Worm (Caenorhabditis elegans) whole organism, L2 larva: ENCODE measurements around the gene best-12.

Experiments
- C34F6.9 ChIP-seq: fragments of 150-350 bp; optimal IDR thresholded peaks from 2 replicates; lab custom pipeline; 2014; ENCODE audit warnings: missing biosample characterization, missing genetic modification characterization
- R02D3.7 ChIP-seq: fragments of 150-350 bp; optimal IDR thresholded peaks from 2 replicates; lab custom pipeline; 2014; ENCODE audit warnings: missing biosample characterization, missing genetic modification characterization
- Y55F3AM.14 ChIP-seq: fragments of 200-800 bp; sonication (Bioruptor generic); optimal IDR thresholded peaks from 2 replicates; lab custom pipeline; 2018; ENCODE audit warnings: mild to moderate bottlenecking, missing genetic modification characterization, missing compliant biosample characterization
- alr-1 ChIP-seq: fragments of 150-350 bp; optimal IDR thresholded peaks from 2 replicates; lab custom pipeline; 2014; ENCODE audit warnings: missing biosample characterization, missing genetic modification characterization
- aly-2 ChIP-seq: fragments of 150-350 bp; optimal IDR thresholded peaks from 2 replicates; lab custom pipeline; 2014; ENCODE audit warnings: missing biosample characterization, missing genetic modification characterization
- ama-1 ChIP-seq: fragments of 150-350 bp; optimal IDR thresholded peaks from 2 replicates; lab custom pipeline; 2018; ENCODE audit warnings: inconsistent platforms
- ceh-16 ChIP-seq: fragments of 150-350 bp; optimal IDR thresholded peaks from 2 replicates; lab custom pipeline; 2014; ENCODE audit warnings: missing biosample characterization, missing genetic modification characterization
- ceh-82 ChIP-seq: fragments of 150-350 bp; optimal IDR thresholded peaks from 2 replicates; lab custom pipeline; 2014; ENCODE audit warnings: missing biosample characterization, missing genetic modification characterization
- crh-2 ChIP-seq: sonication (generic microtip); optimal IDR thresholded peaks from 2 replicates; lab custom pipeline; 2017; ENCODE audit warnings: missing biosample characterization, missing genetic modification characterization
- dmd-4 ChIP-seq: sonication (generic microtip); optimal IDR thresholded peaks from 2 replicates; lab custom pipeline; 2017; ENCODE audit warnings: missing biosample characterization, missing genetic modification characterization
- elt-3 ChIP-seq: sonication (generic microtip); optimal IDR thresholded peaks from 2 replicates; lab custom pipeline; 2017; ENCODE audit warnings: missing biosample characterization, missing genetic modification characterization
- gmeb-1 ChIP-seq: fragments of 150-350 bp; optimal IDR thresholded peaks from 2 replicates; lab custom pipeline; 2014; ENCODE audit warnings: missing biosample characterization, missing genetic modification characterization
- lin-13 ChIP-seq: fragments of 150-350 bp; optimal IDR thresholded peaks from 2 replicates; lab custom pipeline; 2014; ENCODE audit warnings: missing biosample characterization, missing genetic modification reagents, missing genetic modification characterization
- lsy-2 ChIP-seq, 2 experiments: fragments of 150-350 bp in 1 of 2; sonication (generic microtip) in 1 of 2; optimal IDR thresholded peaks; 2 replicates each; lab custom pipeline; 2014 to 2017; ENCODE audit warnings: missing biosample characterization in 2 of 2, missing genetic modification characterization in 2 of 2
- mab-5 ChIP-seq: fragments of 150-350 bp; optimal IDR thresholded peaks from 2 replicates; lab custom pipeline; 2014; ENCODE audit warnings: missing biosample characterization, missing genetic modification characterization
- mbf-1 ChIP-seq: sonication (generic microtip); optimal IDR thresholded peaks from 2 replicates; lab custom pipeline; 2017; ENCODE audit warnings: missing biosample characterization, missing genetic modification characterization
- mdl-1 ChIP-seq, 2 experiments: fragments of 150-350 bp in 1 of 2; sonication (generic microtip) in 1 of 2; optimal IDR thresholded peaks; 2 replicates each; lab custom pipeline; 2017; ENCODE audit warnings: missing biosample characterization in 2 of 2, missing genetic modification characterization in 2 of 2
- nhr-10 ChIP-seq: sonication (generic microtip); optimal IDR thresholded peaks from 2 replicates; lab custom pipeline; 2017; ENCODE audit warnings: missing biosample characterization, missing genetic modification characterization
- nhr-11 ChIP-seq: fragments of 150-350 bp; optimal IDR thresholded peaks from 2 replicates; lab custom pipeline; 2014; ENCODE audit warnings: missing biosample characterization, missing genetic modification characterization
- nhr-12 ChIP-seq: fragments of 150-350 bp; optimal IDR thresholded peaks from 2 replicates; lab custom pipeline; 2014; ENCODE audit warnings: missing biosample characterization, missing genetic modification characterization
- nhr-129 ChIP-seq: fragments of 150-350 bp; optimal IDR thresholded peaks from 2 replicates; lab custom pipeline; 2014; ENCODE audit warnings: missing biosample characterization, missing genetic modification characterization
- nhr-21 ChIP-seq: fragments of 150-350 bp; optimal IDR thresholded peaks from 2 replicates; lab custom pipeline; 2014; ENCODE audit warnings: missing biosample characterization, missing genetic modification characterization
- nhr-23 ChIP-seq: fragments of 150-350 bp; optimal IDR thresholded peaks from 2 replicates; lab custom pipeline; 2014; ENCODE audit warnings: missing biosample characterization, missing genetic modification reagents, missing genetic modification characterization
- nhr-237 ChIP-seq: fragments of 150-350 bp; optimal IDR thresholded peaks from 2 replicates; lab custom pipeline; 2014; ENCODE audit warnings: missing biosample characterization, missing genetic modification characterization
- nhr-25 ChIP-seq: fragments of 150-350 bp; sonication (generic microtip); optimal IDR thresholded peaks from 3 replicates; lab custom pipeline; 2014; ENCODE audit warnings: missing biosample characterization, missing genetic modification characterization
- nhr-6 ChIP-seq: fragments of 150-350 bp; optimal IDR thresholded peaks from 2 replicates; lab custom pipeline; 2014; ENCODE audit warnings: missing biosample characterization, missing genetic modification characterization
- nhr-77 ChIP-seq: fragments of 150-350 bp; optimal IDR thresholded peaks from 2 replicates; lab custom pipeline; 2014; ENCODE audit warnings: missing biosample characterization, missing genetic modification characterization
- peb-1 ChIP-seq: fragments of 150-350 bp; optimal IDR thresholded peaks from 2 replicates; lab custom pipeline; 2014; ENCODE audit warnings: missing biosample characterization, missing genetic modification characterization
- sem-4 ChIP-seq: fragments of 150-350 bp; optimal IDR thresholded peaks from 2 replicates; lab custom pipeline; 2014; ENCODE audit warnings: missing biosample characterization, missing genetic modification reagents, missing genetic modification characterization
- skn-1 ChIP-seq: sonication (generic microtip); optimal IDR thresholded peaks from 2 replicates; lab custom pipeline; 2017; ENCODE audit warnings: missing biosample characterization, missing genetic modification characterization
- sma-3 ChIP-seq: sonication (generic microtip); optimal IDR thresholded peaks from 2 replicates; lab custom pipeline; 2016; ENCODE audit warnings: missing genetic modification reagents, missing genetic modification characterization, missing compliant biosample characterization
- sma-9 ChIP-seq, 2 experiments: fragments of 150-350 bp in 1 of 2; sonication (generic microtip) in 1 of 2; optimal IDR thresholded peaks; 2 replicates each; lab custom pipeline; 2014 to 2016; ENCODE audit warnings: missing genetic modification characterization in 2 of 2, mild to moderate bottlenecking in 1 of 2, missing biosample characterization in 1 of 2, missing compliant biosample characterization in 1 of 2, missing genetic modification reagents in 1 of 2, moderate library complexity in 1 of 2
- snpc-4 ChIP-seq: fragments of 150-350 bp; optimal IDR thresholded peaks from 2 replicates; lab custom pipeline; 2014; ENCODE audit warnings: missing biosample characterization, missing genetic modification characterization
- unc-39 ChIP-seq: fragments of 150-350 bp; optimal IDR thresholded peaks from 2 replicates; lab custom pipeline; 2014; ENCODE audit warnings: missing biosample characterization, missing genetic modification characterization
- unc-55 ChIP-seq: fragments of 150-350 bp; sonication (generic microtip); optimal IDR thresholded peaks from 3 replicates; lab custom pipeline; 2014; ENCODE audit warnings: missing biosample characterization, missing genetic modification reagents, missing genetic modification characterization
- unc-62 ChIP-seq: fragments of 150-350 bp; optimal IDR thresholded peaks from 2 replicates; lab custom pipeline; 2014; ENCODE audit warnings: missing biosample characterization, missing genetic modification reagents, missing genetic modification characterization
- ztf-1 ChIP-seq: fragments of 200-800 bp; sonication (Bioruptor generic); conservative IDR thresholded peaks from 2 replicates; pipeline ENCODE4 v1.3.6; 2022; ENCODE audit warnings: missing genetic modification characterization, missing compliant biosample characterization
- ztf-11 ChIP-seq: sonication (generic microtip); optimal IDR thresholded peaks from 2 replicates; lab custom pipeline; 2017; ENCODE audit warnings: missing biosample characterization, missing genetic modification characterization

The best-12 gene

ce11 chrV:16016977-16017376 lies 32.3 kb upstream of the best-12 start:
- TF ChIP-seq sma-3 (GFP tag; lab: Kevin White, UChicago) (no peak), unc-62 (GFP tag; lab: Kevin White, UChicago) (no peak), ztf-11 (no peak), nhr-12 (tag; lab: Kevin White, UChicago) (no peak), sma-9 (GFP tag; optimal IDR thresholded peaks at IDR 0.05; lab: Kevin White, UChicago) (no peak), sma-9 (tag; optimal IDR thresholded peaks at IDR 0.05; lab: Kevin White, UChicago) (no peak), snpc-4 (no peak), ama-1 (lab: Kevin White, UChicago) (no peak), C34F6.9 (tag; lab: Kevin White, UChicago) (no peak), dmd-4 (tag; lab: Kevin White, UChicago) (no peak), nhr-77 (no peak), gmeb-1 (no peak), nhr-129 (tag; lab: Kevin White, UChicago) (no peak), nhr-25 (no peak), aly-2 (no peak)

ce11 chrV:16017671-16018070 lies 31.6 kb upstream of the best-12 start, which contains the start of gene srx-43:
Gene srx-43 (plus strand): TSS chrV:16017971.
- no peak for TF ChIP-seq nhr-77
- TF ChIP-seq elt-3: no peak
- TF ChIP-seq sma-3 (GFP tag; lab: Kevin White, UChicago): no peak
- TF ChIP-seq lsy-2 (tag; optimal IDR thresholded peaks at IDR 0.05; lab: Kevin White, UChicago): no peak
- TF ChIP-seq alr-1: no peak
- TF ChIP-seq Y55F3AM.14 (GFP tag; lab: Kevin White, UChicago): no peak
- no peak for TF ChIP-seq nhr-23
- no peak for TF ChIP-seq nhr-6 (tag; lab: Kevin White, UChicago)
- no peak for TF ChIP-seq peb-1
- TF ChIP-seq ceh-82 (tag; lab: Kevin White, UChicago): no peak
- TF ChIP-seq sma-9 (GFP tag; optimal IDR thresholded peaks at IDR 0.05; lab: Kevin White, UChicago): no peak
- no peak for TF ChIP-seq sma-9 (tag; optimal IDR thresholded peaks at IDR 0.05; lab: Kevin White, UChicago)
- TF ChIP-seq unc-39 (tag; lab: Kevin White, UChicago): no peak
- TF ChIP-seq ztf-1 (GFP tag; lab: Robert Waterston, UW): no peak

ce11 chrV:16020042-16020441 lies 29.2 kb upstream of the best-12 start, which contains the start of gene srx-44:
Gene srx-44 (plus strand): TSS chrV:16020342.
- TF ChIP-seq Y55F3AM.14 (GFP tag; lab: Kevin White, UChicago) (no peak), nhr-25 (no peak), snpc-4 (no peak), nhr-237 (tag; lab: Kevin White, UChicago) (no peak), C34F6.9 (tag; lab: Kevin White, UChicago) (no peak), ztf-11 (no peak), nhr-21 (tag; lab: Kevin White, UChicago) (no peak), mab-5 (tag; lab: Kevin White, UChicago) (no peak), nhr-77 (no peak)

ce11 chrV:16022600-16022999 lies 26.7 kb upstream of the best-12 start:
- TF ChIP-seq sem-4: no peak
- peak; percentile 87 for TF ChIP-seq gmeb-1
- TF ChIP-seq crh-2 (tag; lab: Kevin White, UChicago): peak; percentile 42
- peak; percentile 31 for TF ChIP-seq snpc-4
- TF ChIP-seq nhr-11 (tag; lab: Kevin White, UChicago): no peak
- TF ChIP-seq sma-3 (GFP tag; lab: Kevin White, UChicago): peak; percentile 52
- no peak for TF ChIP-seq ceh-16
- no peak for TF ChIP-seq mbf-1 (tag; lab: Kevin White, UChicago)
- no peak for TF ChIP-seq mab-5 (tag; lab: Kevin White, UChicago)
- TF ChIP-seq unc-55 (GFP tag; lab: Kevin White, UChicago): peak; percentile 41
- peak; percentile 32 for TF ChIP-seq sma-9 (GFP tag; optimal IDR thresholded peaks at IDR 0.05; lab: Kevin White, UChicago)
- TF ChIP-seq sma-9 (tag; optimal IDR thresholded peaks at IDR 0.05; lab: Kevin White, UChicago): no peak
- peak; percentile 2 for TF ChIP-seq C34F6.9 (tag; lab: Kevin White, UChicago)
- TF ChIP-seq R02D3.7 (tag; lab: Kevin White, UChicago): no peak
- TF ChIP-seq nhr-129 (tag; lab: Kevin White, UChicago): peak; percentile 12
- peak; percentile 4 for TF ChIP-seq lin-13 (GFP tag; lab: Kevin White, UChicago)

ce11 chrV:16023051-16023450 lies 26.2 kb upstream of the best-12 start, which contains the start of gene cwc-15:
Gene cwc-15 (plus strand): TSS chrV:16023351.
- TF ChIP-seq R02D3.7 (tag; lab: Kevin White, UChicago) (no peak), ceh-82 (tag; lab: Kevin White, UChicago) (no peak), Y55F3AM.14 (GFP tag; lab: Kevin White, UChicago) (no peak), mbf-1 (tag; lab: Kevin White, UChicago) (no peak), mdl-1 (tag; optimal IDR thresholded peaks at IDR 0.05; lab: Kevin White, UChicago) (no peak), snpc-4 (no peak), sem-4 (no peak), unc-62 (GFP tag; lab: Kevin White, UChicago) (no peak), peb-1 (no peak), skn-1 (no peak), nhr-77 (no peak), gmeb-1 (no peak), nhr-10 (tag; lab: Kevin White, UChicago) (no peak)
